Worm (Caenorhabditis elegans) whole organism, late embryonic: Measurements from ENCODE around the gene herd-1.

Experiments used
- ahr-1 ChIP-seq: sonication (generic microtip); optimal IDR thresholded peaks from 2 replicates; lab custom pipeline; 2016; ENCODE audit warnings: missing genetic modification characterization, missing compliant biosample characterization
- ceh-14 ChIP-seq: sonication (generic microtip); optimal IDR thresholded peaks from 2 replicates; lab custom pipeline; 2016; ENCODE audit warnings: missing genotype, missing genetic modification characterization, missing compliant biosample characterization
- dve-1 ChIP-seq: sonication (generic microtip); optimal IDR thresholded peaks from 2 replicates; lab custom pipeline; 2017; ENCODE audit warnings: antibody characterized with exemption, mild to moderate bottlenecking, missing genetic modification characterization, missing compliant biosample characterization
- nhr-232 ChIP-seq: sonication (generic microtip); optimal IDR thresholded peaks from 2 replicates; lab custom pipeline; 2016; ENCODE audit warnings: missing genetic modification characterization, missing compliant biosample characterization
- pha-4 ChIP-seq: fragments of 150-350 bp; optimal IDR thresholded peaks from 2 replicates; lab custom pipeline; 2018; ENCODE audit warnings: missing biosample characterization, missing genetic modification reagents, missing genetic modification characterization
- syd-9 ChIP-seq: sonication (generic microtip); optimal IDR thresholded peaks from 2 replicates; lab custom pipeline; 2016; ENCODE audit warnings: mild to moderate bottlenecking, missing genetic modification characterization, moderate library complexity, missing compliant biosample characterization
- ttx-3 ChIP-seq: sonication (generic microtip); optimal IDR thresholded peaks from 2 replicates; lab custom pipeline; 2016; ENCODE audit warnings: missing genetic modification reagents, missing genetic modification characterization, missing compliant biosample characterization
- ztf-16 ChIP-seq: sonication (generic microtip); optimal IDR thresholded peaks from 2 replicates; lab custom pipeline; 2017; ENCODE audit warnings: missing genetic modification characterization, missing compliant biosample characterization

- no peak for TF ChIP-seq ztf-16 (tag; lab: Kevin White, UChicago)
- no peak for TF ChIP-seq pha-4 (tag; lab: Kevin White, UChicago)
- TF ChIP-seq ahr-1 (tag; lab: Kevin White, UChicago): no peak
- no peak for TF ChIP-seq dve-1 (tag; lab: Kevin White, UChicago)
- TF ChIP-seq ceh-14: no peak
- no peak for TF ChIP-seq syd-9 (tag; lab: Kevin White, UChicago)
- TF ChIP-seq nhr-232: no peak
- no peak for TF ChIP-seq ttx-3 (tag; lab: Kevin White, UChicago)
These were observed 42.6 kb upstream of the herd-1 start for ce11 chrIII:12453785-12454184.
